Worm (Caenorhabditis elegans): Measurements from ENCODE around the gene F59B8.1.
A peak's percentile ranks its signal among the peaks of the same experiment; 100 is the strongest.

The F59B8.1 gene

DNA sequence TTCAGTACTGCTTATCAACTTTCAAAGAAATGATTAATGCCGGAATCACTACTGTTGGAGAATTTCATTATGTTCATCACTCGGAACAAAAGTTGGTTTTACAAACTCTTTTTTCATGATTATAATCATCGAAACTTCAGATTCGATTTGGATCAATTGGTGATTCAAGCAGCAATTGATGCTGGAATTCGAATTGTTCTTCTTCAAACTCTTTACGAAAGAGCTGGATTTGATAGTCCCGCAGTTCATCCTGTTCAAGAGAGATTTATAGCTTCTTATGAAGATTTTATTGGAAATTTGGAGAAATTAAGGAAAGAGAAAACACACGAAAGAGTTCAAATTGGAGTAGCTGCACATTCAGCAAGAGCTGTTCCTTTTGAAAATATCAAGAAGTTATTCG, 23.8 kb downstream of the F59B8.1 start:
- TF ChIP-seq nhr-76 (tag; optimal IDR thresholded peaks at IDR 0.05), result no peak
- TF ChIP-seq aha-1 (tag), result peak; percentile 95

- TF ChIP-seq unc-62 (GFP tag; optimal IDR thresholded peaks at IDR 0.05 in 1 of 2) (peak in 1 of 2 experiments; percentile 84), unc-62 (tag; optimal IDR thresholded peaks at IDR 0.05) (no peak), ceh-44 (GFP tag; IDR thresholded peaks at IDR 0.05) (no peak), nhr-77 (tag; optimal IDR thresholded peaks at IDR 0.05) (no peak), nhr-28 (tag; optimal IDR thresholded peaks at IDR 0.05) (no peak)
Measured at ce11 chrIV:9457400-9457799, 29.3 kb downstream of the F59B8.1 start, which contains the start of gene cutl-17. TSS of gene cutl-17 (minus strand) at chrIV:9457500.

DNA sequence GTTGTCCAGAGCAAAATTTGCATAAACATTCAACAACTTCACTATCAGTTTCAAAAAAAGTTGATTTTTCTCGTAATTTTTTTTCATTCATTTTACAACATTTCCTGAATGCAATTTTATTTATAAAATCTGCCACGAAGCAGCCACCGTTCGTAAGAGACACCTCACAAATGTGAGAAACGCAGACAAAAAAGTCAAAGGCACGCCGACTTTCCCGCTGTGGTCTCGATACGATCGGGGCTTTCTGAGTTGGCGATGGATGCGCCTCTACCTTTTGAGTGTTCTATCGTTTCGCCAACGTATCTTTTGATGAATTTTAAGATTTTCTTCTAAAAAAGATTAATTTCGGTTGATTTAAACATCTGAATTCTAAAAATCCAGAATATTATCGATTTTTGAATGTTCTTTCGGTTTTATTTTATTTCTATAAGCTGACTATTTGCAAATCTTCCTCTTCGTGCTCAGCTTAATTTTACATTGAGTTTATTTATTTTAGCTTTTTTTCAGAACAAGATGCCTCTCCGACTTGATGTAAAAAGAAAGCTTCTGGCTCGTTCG, 31.2 kb downstream of the F59B8.1 start, which contains the start of gene copb-2:
Gene copb-2, plus strand, starts transcription at position 508 of the 558 bp plus-strand sequence.
- no peak for TF ChIP-seq ceh-82 (tag; optimal IDR thresholded peaks at IDR 0.05)
- TF ChIP-seq nhr-111 (GFP tag; optimal IDR thresholded peaks at IDR 0.05), result no peak
- no peak for TF ChIP-seq gei-8 (GFP tag; optimal IDR thresholded peaks at IDR 0.05)
- no peak for TF ChIP-seq daf-16 (GFP tag; optimal IDR thresholded peaks at IDR 0.05)
- TF ChIP-seq daf-16 (tag; optimal IDR thresholded peaks at IDR 0.05), result peak; percentile 34
- no peak for TF ChIP-seq unc-39 (tag; optimal IDR thresholded peaks at IDR 0.05)
- TF ChIP-seq T26A8.4 (GFP tag; IDR thresholded peaks at IDR 0.05), result peak; percentile 36; the same call in 1 of the 2 replicates
- no peak for TF ChIP-seq F26F4.8 (GFP tag; conservative IDR thresholded peaks at IDR 0.05)
- TF ChIP-seq dmd-8 (GFP tag; IDR thresholded peaks at IDR 0.05), result no peak
- no peak for TF ChIP-seq mep-1 (tag; optimal IDR thresholded peaks at IDR 0.05)
- TF ChIP-seq nhr-42 (GFP tag; IDR thresholded peaks at IDR 0.05), result no peak
- no peak for TF ChIP-seq lin-39 (tag; optimal IDR thresholded peaks at IDR 0.05)
- TF ChIP-seq mdl-1 (tag; optimal IDR thresholded peaks at IDR 0.05), result peak in 1 of 2 experiments; percentile 33
- TF ChIP-seq Y5F2A.4 (GFP tag; optimal IDR thresholded peaks at IDR 0.05), result no peak
- no peak for TF ChIP-seq zfp-3 (GFP tag; conservative IDR thresholded peaks at IDR 0.05)
- TF ChIP-seq nhr-237 (tag; optimal IDR thresholded peaks at IDR 0.05), result no peak
- TF ChIP-seq spr-3 (GFP tag; optimal IDR thresholded peaks at IDR 0.05), result no peak
- TF ChIP-seq vab-7 (GFP tag; IDR thresholded peaks at IDR 0.05), result no peak
- peak; percentile 4 for TF ChIP-seq T20F7.1 (GFP tag; optimal IDR thresholded peaks at IDR 0.05)
- TF ChIP-seq attf-4 (tag; optimal IDR thresholded peaks at IDR 0.05), result no peak
- peak; percentile 51 for TF ChIP-seq rbr-2 (tag; optimal IDR thresholded peaks at IDR 0.05)
- TF ChIP-seq lin-15B (tag; optimal IDR thresholded peaks at IDR 0.05), result no peak
- TF ChIP-seq fos-1 (tag; optimal IDR thresholded peaks at IDR 0.05), result no peak
- TF ChIP-seq F49E8.2 (tag; optimal IDR thresholded peaks at IDR 0.05; ENCODE audit: borderline replicate concordance), result no peak
- TF ChIP-seq cey-2 (tag; optimal IDR thresholded peaks at IDR 0.05; ENCODE audit: borderline replicate concordance, insufficient read depth), result no peak
- no peak for TF ChIP-seq lin-1 (GFP tag; IDR thresholded peaks at IDR 0.05)
- no peak for TF ChIP-seq lin-29 (GFP tag; IDR thresholded peaks at IDR 0.05)
- TF ChIP-seq dpl-1 (GFP tag; optimal IDR thresholded peaks at IDR 0.05), result peak; percentile 58
- no peak for TF ChIP-seq lsy-2 (tag; optimal IDR thresholded peaks at IDR 0.05)
- TF ChIP-seq lir-3 (tag; optimal IDR thresholded peaks at IDR 0.05), result no peak
- TF ChIP-seq ctbp-1 (GFP tag; IDR thresholded peaks at IDR 0.05), result no peak
- TF ChIP-seq mxl-3 (GFP tag; optimal IDR thresholded peaks at IDR 0.05), result no peak
- no peak for TF ChIP-seq dmd-9 (GFP tag; IDR thresholded peaks at IDR 0.05)
- TF ChIP-seq madf-9 (GFP tag; conservative IDR thresholded peaks at IDR 0.05), result no peak
- peak; percentile 80 for TF ChIP-seq mes-2 (tag; optimal IDR thresholded peaks at IDR 0.05; ENCODE audit: poor library complexity, severe bottlenecking)
- TF ChIP-seq nhr-48 (tag; optimal IDR thresholded peaks at IDR 0.05), result no peak
- no peak for TF ChIP-seq nhr-102 (tag; optimal IDR thresholded peaks at IDR 0.05)
- TF ChIP-seq tag-97 (GFP tag; IDR thresholded peaks at IDR 0.05), result no peak
- TF ChIP-seq Y75B8A.6 (GFP tag; IDR thresholded peaks at IDR 0.05), result no peak
- TF ChIP-seq hlh-30 (tag; optimal IDR thresholded peaks at IDR 0.05; ENCODE audit: insufficient read depth), result peak; percentile 52
- no peak for TF ChIP-seq duxl-1 (tag; optimal IDR thresholded peaks at IDR 0.05; ENCODE audit: poor library complexity)

Data from whole organism, L4 larva.